Fruit fly (Drosophila melanogaster) whole organism, embryonic: Measurements from ENCODE around the gene waw.
A peak's percentile ranks its signal among the peaks of the same experiment; 100 is the strongest.

Source experiments
- Bgb ChIP-seq: fragments of 200-800 bp; sonication (Bioruptor generic); IDR thresholded peaks from 2 replicates; pipeline ENCODE4 v1.3.6; 2022; ENCODE audit warnings: missing biosample characterization, missing genetic modification characterization; ENCODE audit not compliant: partially characterized antibody
- Bteb2 ChIP-seq: fragments of 200-800 bp; sonication (Bioruptor generic); optimal IDR thresholded peaks from 2 replicates; lab custom pipeline; 2016; ENCODE audit warnings: missing biosample characterization, missing genetic modification characterization
- CG10366 ChIP-seq: fragments of 200-800 bp; sonication (Bioruptor generic); IDR thresholded peaks from 2 replicates; pipeline ENCODE4 v1.3.6; 2022; ENCODE audit warnings: missing biosample characterization, missing genetic modification characterization
- CG10654 ChIP-seq: fragments of 200-800 bp; sonication (Bioruptor generic); optimal IDR thresholded peaks from 2 replicates; lab custom pipeline; 2016; ENCODE audit warnings: missing biosample characterization, missing genetic modification characterization
- CG12219 ChIP-seq: fragments of 200-800 bp; sonication (Bioruptor generic); optimal IDR thresholded peaks from 3 replicates; lab custom pipeline; 2018; ENCODE audit warnings: missing biosample characterization, mild to moderate bottlenecking, missing genetic modification characterization
- CG12299 ChIP-seq: fragments of 200-800 bp; sonication (Bioruptor generic); optimal IDR thresholded peaks from 2 replicates; lab custom pipeline; 2018; ENCODE audit warnings: missing biosample characterization, mild to moderate bottlenecking, missing genetic modification characterization
- CG13123 ChIP-seq: fragments of 200-800 bp; sonication (Bioruptor generic); optimal IDR thresholded peaks from 2 replicates; lab custom pipeline; 2016; ENCODE audit warnings: missing biosample characterization, missing genetic modification characterization
- CG16815 ChIP-seq: fragments of 200-800 bp; sonication (Bioruptor generic); optimal IDR thresholded peaks from 3 replicates; lab custom pipeline; 2017; ENCODE audit warnings: missing biosample characterization, mild to moderate bottlenecking, missing genetic modification characterization
- CG2116 ChIP-seq: fragments of 200-800 bp; sonication (Bioruptor generic); optimal IDR thresholded peaks from 3 replicates; lab custom pipeline; 2018; ENCODE audit warnings: missing biosample characterization, mild to moderate bottlenecking, missing genetic modification characterization
- CG34224 ChIP-seq: fragments of 200-800 bp; sonication (Bioruptor generic); IDR thresholded peaks from 3 replicates; pipeline ENCODE4 v1.3.6; 2022; ENCODE audit warnings: missing biosample characterization, missing genetic modification characterization; ENCODE audit not compliant: partially characterized antibody
- CG3995 ChIP-seq: fragments of 200-800 bp; sonication (Bioruptor generic); optimal IDR thresholded peaks from 3 replicates; lab custom pipeline; 2016; ENCODE audit warnings: missing biosample characterization, missing genetic modification characterization
- CG4360 ChIP-seq: fragments of 200-800 bp; sonication (Bioruptor generic); IDR thresholded peaks from 2 replicates; pipeline ENCODE4 v1.3.6; 2022; ENCODE audit warnings: missing biosample characterization, missing genetic modification characterization
- CG4424 ChIP-seq: fragments of 200-800 bp; sonication (Bioruptor generic); optimal IDR thresholded peaks from 3 replicates; lab custom pipeline; 2016; ENCODE audit warnings: missing biosample characterization, missing genetic modification characterization
- CG6175 ChIP-seq: fragments of 200-800 bp; sonication (Bioruptor generic); IDR thresholded peaks from 3 replicates; pipeline ENCODE4 v1.3.6; 2022; ENCODE audit warnings: missing biosample characterization, missing genetic modification characterization
- CG7987 ChIP-seq: fragments of 200-800 bp; sonication (Bioruptor generic); optimal IDR thresholded peaks from 2 replicates; lab custom pipeline; 2018; ENCODE audit warnings: missing biosample characterization, mild to moderate bottlenecking, missing genetic modification characterization, moderate library complexity
- Drgx ChIP-seq: fragments of 200-800 bp; sonication (Bioruptor generic); IDR thresholded peaks from 2 replicates; pipeline ENCODE4 v1.3.6; 2022; ENCODE audit warnings: missing biosample characterization, missing genetic modification characterization
- Elba2 ChIP-seq: fragments of 200-800 bp; sonication (Bioruptor generic); optimal IDR thresholded peaks from 3 replicates; lab custom pipeline; 2016; ENCODE audit warnings: missing biosample characterization, missing genetic modification characterization
- Ets97D ChIP-seq: fragments of 200-800 bp; sonication (Bioruptor generic); optimal IDR thresholded peaks from 3 replicates; lab custom pipeline; 2016; ENCODE audit warnings: missing biosample characterization, missing genetic modification characterization
- Gsc ChIP-seq: fragments of 200-800 bp; sonication (Bioruptor generic); IDR thresholded peaks from 2 replicates; pipeline ENCODE4 v1.3.6; 2022; ENCODE audit warnings: missing biosample characterization, missing genetic modification characterization
- Jarid2 ChIP-seq: fragments of 200-800 bp; sonication (Bioruptor generic); optimal IDR thresholded peaks from 3 replicates; lab custom pipeline; 2017; ENCODE audit warnings: mild to moderate bottlenecking, missing biosample characterization, missing genetic modification reagents, missing genetic modification characterization
- Lpt ChIP-seq: fragments of >200 bp; optimal IDR thresholded peaks from 2 replicates; lab custom pipeline; 2018; ENCODE audit warnings: missing biosample characterization, missing genetic modification characterization
- MESR4 ChIP-seq: fragments of 200-800 bp; sonication (Bioruptor generic); optimal IDR thresholded peaks from 2 replicates; lab custom pipeline; 2018; ENCODE audit warnings: missing biosample characterization, mild to moderate bottlenecking, missing genetic modification characterization, moderate library complexity
- Nf-YB ChIP-seq: fragments of 200-800 bp; sonication (Bioruptor generic); optimal IDR thresholded peaks from 3 replicates; lab custom pipeline; 2019; ENCODE audit warnings: missing biosample characterization, mild to moderate bottlenecking, missing genetic modification characterization, moderate library complexity
- Opbp ChIP-seq: fragments of 200-800 bp; sonication (Bioruptor generic); IDR thresholded peaks from 3 replicates; pipeline ENCODE4 v1.3.6; 2022; ENCODE audit warnings: missing biosample characterization, missing genetic modification characterization; ENCODE audit not compliant: partially characterized antibody
- Ssrp ChIP-seq: fragments of 200-800 bp; sonication (Bioruptor generic); optimal IDR thresholded peaks from 2 replicates; lab custom pipeline; 2018; ENCODE audit warnings: missing biosample characterization, mild to moderate bottlenecking, missing genetic modification characterization, moderate library complexity
- Taf1 ChIP-seq: fragments of 200-800 bp; sonication (Bioruptor generic); IDR thresholded peaks from 2 replicates; pipeline ENCODE4 v1.3.6; 2022; ENCODE audit warnings: missing biosample characterization, missing genetic modification characterization
- YL-1 ChIP-seq: fragments of 200-800 bp; sonication (Bioruptor generic); optimal IDR thresholded peaks from 3 replicates; lab custom pipeline; 2017; ENCODE audit warnings: missing biosample characterization, mild to moderate bottlenecking, missing genetic modification characterization
- az2 ChIP-seq: fragments of 200-800 bp; sonication (Bioruptor generic); optimal IDR thresholded peaks from 3 replicates; lab custom pipeline; 2016; ENCODE audit warnings: missing biosample characterization, missing genetic modification characterization
- bigmax ChIP-seq: fragments of 200-800 bp; sonication (Bioruptor generic); optimal IDR thresholded peaks from 2 replicates; lab custom pipeline; 2018; ENCODE audit warnings: missing biosample characterization, mild to moderate bottlenecking, missing genetic modification characterization
- btn ChIP-seq: fragments of 200-800 bp; sonication (Bioruptor generic); optimal IDR thresholded peaks from 2 replicates; lab custom pipeline; 2016; ENCODE audit warnings: missing biosample characterization, missing genetic modification characterization
- chm ChIP-seq: fragments of 200-800 bp; sonication (Bioruptor generic); IDR thresholded peaks from 2 replicates; pipeline ENCODE4 v1.3.6; 2022; ENCODE audit warnings: missing biosample characterization, missing genetic modification characterization
- ci ChIP-seq: fragments of 200-800 bp; sonication (Bioruptor generic); IDR thresholded peaks from 3 replicates; pipeline ENCODE4 v1.3.6; 2022; ENCODE audit warnings: missing biosample characterization, missing genetic modification characterization
- cwo ChIP-seq: fragments of 200-800 bp; sonication (Bioruptor generic); optimal IDR thresholded peaks from 3 replicates; lab custom pipeline; 2017; ENCODE audit warnings: missing biosample characterization, missing genetic modification characterization, mild to moderate bottlenecking, moderate library complexity, missing genetic modification reagents
- danr ChIP-seq: fragments of 200-800 bp; sonication (Bioruptor generic); IDR thresholded peaks from 2 replicates; pipeline ENCODE4 v1.3.6; 2022; ENCODE audit warnings: missing biosample characterization, missing genetic modification characterization
- gce ChIP-seq: fragments of 200-800 bp; sonication (Bioruptor generic); IDR thresholded peaks from 3 replicates; pipeline ENCODE4 v1.3.6; 2022; ENCODE audit warnings: missing biosample characterization, missing genetic modification characterization
- gem ChIP-seq: fragments of 200-800 bp; sonication (Bioruptor generic); optimal IDR thresholded peaks from 2 replicates; lab custom pipeline; 2019; ENCODE audit warnings: missing biosample characterization, mild to moderate bottlenecking, missing genetic modification characterization, moderate library complexity
- gfzf ChIP-seq: fragments of 200-800 bp; sonication (Bioruptor generic); optimal IDR thresholded peaks from 2 replicates; lab custom pipeline; 2016; ENCODE audit warnings: missing biosample characterization, mild to moderate bottlenecking, missing genetic modification characterization, moderate library complexity
- nau ChIP-seq: fragments of 200-800 bp; sonication (Bioruptor generic); optimal IDR thresholded peaks from 3 replicates; lab custom pipeline; 2017; ENCODE audit warnings: missing biosample characterization, mild to moderate bottlenecking, missing genetic modification characterization, missing genetic modification reagents
- pho ChIP-seq: fragments of 200-800 bp; sonication (Bioruptor generic); optimal IDR thresholded peaks from 2 replicates; lab custom pipeline; 2016; ENCODE audit warnings: missing biosample characterization, missing genetic modification characterization
- ro ChIP-seq: fragments of 200-800 bp; sonication (Bioruptor generic); IDR thresholded peaks from 2 replicates; pipeline ENCODE4 v1.3.6; 2022; ENCODE audit warnings: missing biosample characterization, missing genetic modification characterization
- so ChIP-seq: fragments of 200-800 bp; sonication (Bioruptor generic); IDR thresholded peaks from 3 replicates; pipeline ENCODE4 v1.3.6; 2022; ENCODE audit warnings: missing biosample characterization, missing genetic modification characterization
- unpg ChIP-seq: fragments of 200-800 bp; sonication (Bioruptor generic); optimal IDR thresholded peaks from 3 replicates; lab custom pipeline; 2018; ENCODE audit warnings: missing biosample characterization, mild to moderate bottlenecking, missing genetic modification characterization, moderate library complexity
- usp ChIP-seq: fragments of >200 bp; optimal IDR thresholded peaks from 2 replicates; lab custom pipeline; 2017; ENCODE audit warnings: missing biosample characterization, missing genetic modification characterization

waw gene

DNA sequence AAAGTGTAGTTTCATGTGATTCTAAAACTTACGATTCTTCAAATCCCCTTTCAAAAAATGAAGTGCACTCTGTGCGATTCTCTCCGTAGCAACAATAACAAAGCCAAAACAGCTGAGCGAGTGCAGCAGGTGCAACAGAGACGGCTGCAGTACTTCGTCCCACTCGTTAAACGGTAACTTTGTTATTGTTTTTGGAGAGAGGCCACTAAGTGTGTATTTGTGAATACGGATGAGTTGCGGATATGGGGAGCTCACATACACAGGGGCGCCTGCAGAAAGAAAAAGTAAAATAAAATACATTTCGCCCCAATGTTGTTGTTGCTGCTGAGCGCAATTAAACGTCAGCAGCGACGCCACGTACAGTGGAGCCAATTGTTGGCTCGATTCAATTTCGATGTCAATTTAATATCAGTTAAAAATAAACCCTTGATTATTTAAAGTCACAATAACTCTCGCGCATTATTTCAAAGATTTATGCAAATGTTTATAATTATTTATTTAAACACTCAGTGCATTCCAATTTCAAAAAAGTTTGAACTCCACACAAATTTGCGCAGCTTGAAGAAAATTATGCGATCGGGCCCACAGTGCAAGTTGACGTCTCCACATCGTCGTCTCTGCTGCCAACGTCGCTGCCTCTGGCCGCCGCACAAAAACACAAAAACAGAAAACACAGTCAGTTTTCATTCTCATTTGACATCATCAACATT lies 4.7 kb downstream of the waw start (continued):
- TF ChIP-seq az2 (GFP tag; lab: Kevin White, UChicago): peak; percentile 98
- peak; percentile 97 for TF ChIP-seq so
- TF ChIP-seq usp (GFP tag; lab: Kevin White, UChicago): no peak
- peak; percentile 89; the same call in 2 of the 3 replicates for TF ChIP-seq gce (GFP tag; lab: Robert Waterston, UW)
- peak; percentile 97 for TF ChIP-seq Drgx (GFP tag; lab: Robert Waterston, UW)
- TF ChIP-seq CG4424 (GFP tag; lab: Kevin White, UChicago): peak; percentile 98
- TF ChIP-seq gem (tag; lab: Kevin White, UChicago): peak; percentile 99
- TF ChIP-seq gfzf: no peak
- no peak for TF ChIP-seq Lpt
- TF ChIP-seq danr (GFP tag; lab: Robert Waterston, UW): peak; percentile 96
- TF ChIP-seq CG10366: peak; percentile 95
- TF ChIP-seq pho: peak; percentile 97
- TF ChIP-seq Nf-YB (GFP tag; lab: Kevin White, UChicago): peak; percentile 86
- peak; percentile 98 for TF ChIP-seq Ssrp (tag; lab: Kevin White, UChicago)
- TF ChIP-seq CG13123 (GFP tag; lab: Kevin White, UChicago): peak; percentile 89
- peak; percentile 39 for TF ChIP-seq MESR4 (GFP tag; lab: Kevin White, UChicago)
- TF ChIP-seq Bteb2 (GFP tag; lab: Kevin White, UChicago): peak; percentile 97
- peak; percentile 95 for TF ChIP-seq ci (GFP tag; lab: Robert Waterston, UW)
- peak; percentile 98 for TF ChIP-seq unpg
- no peak for TF ChIP-seq Bgb (GFP tag; lab: Robert Waterston, UW)
- peak; percentile 96 for TF ChIP-seq nau (GFP tag; lab: Kevin White, UChicago)
- peak; percentile 94 for TF ChIP-seq Taf1
- peak; percentile 92 for TF ChIP-seq CG7987 (GFP tag; lab: Kevin White, UChicago)
- TF ChIP-seq Gsc: peak; percentile 93
- peak; percentile 95 for TF ChIP-seq chm (GFP tag; lab: Robert Waterston, UW)
- peak; percentile 90 for TF ChIP-seq CG6175
- TF ChIP-seq CG2116: peak; percentile 85
- TF ChIP-seq bigmax: peak; percentile 29
- peak; percentile 96 for TF ChIP-seq cwo (GFP tag; lab: Kevin White, UChicago)
- peak; percentile 80 for TF ChIP-seq CG3995 (GFP tag; lab: Kevin White, UChicago)
- no peak for TF ChIP-seq Opbp (GFP tag; lab: Robert Waterston, UW)
- TF ChIP-seq Jarid2 (GFP tag; lab: Kevin White, UChicago): peak; percentile 88
- peak; percentile 76 for TF ChIP-seq CG4360 (GFP tag; lab: Robert Waterston, UW)
- peak; percentile 96 for TF ChIP-seq CG10654 (GFP tag; lab: Kevin White, UChicago)
- peak; percentile 80 for TF ChIP-seq ro (GFP tag; lab: Robert Waterston, UW)
- TF ChIP-seq CG16815 (GFP tag; lab: Kevin White, UChicago): peak; percentile 96
- peak; percentile 93 for TF ChIP-seq YL-1 (GFP tag; lab: Kevin White, UChicago)
- TF ChIP-seq Elba2 (GFP tag; lab: Kevin White, UChicago): peak; percentile 19
- TF ChIP-seq btn: peak; percentile 86
- peak; percentile 97 for TF ChIP-seq CG12219 (GFP tag; lab: Kevin White, UChicago)
- peak; percentile 97 for TF ChIP-seq CG12299 (tag; lab: Kevin White, UChicago)
- TF ChIP-seq Ets97D: peak; percentile 87
- no peak for TF ChIP-seq CG34224
